Worm (Caenorhabditis elegans): ENCODE measurements around the gene madd-3.

DNA sequence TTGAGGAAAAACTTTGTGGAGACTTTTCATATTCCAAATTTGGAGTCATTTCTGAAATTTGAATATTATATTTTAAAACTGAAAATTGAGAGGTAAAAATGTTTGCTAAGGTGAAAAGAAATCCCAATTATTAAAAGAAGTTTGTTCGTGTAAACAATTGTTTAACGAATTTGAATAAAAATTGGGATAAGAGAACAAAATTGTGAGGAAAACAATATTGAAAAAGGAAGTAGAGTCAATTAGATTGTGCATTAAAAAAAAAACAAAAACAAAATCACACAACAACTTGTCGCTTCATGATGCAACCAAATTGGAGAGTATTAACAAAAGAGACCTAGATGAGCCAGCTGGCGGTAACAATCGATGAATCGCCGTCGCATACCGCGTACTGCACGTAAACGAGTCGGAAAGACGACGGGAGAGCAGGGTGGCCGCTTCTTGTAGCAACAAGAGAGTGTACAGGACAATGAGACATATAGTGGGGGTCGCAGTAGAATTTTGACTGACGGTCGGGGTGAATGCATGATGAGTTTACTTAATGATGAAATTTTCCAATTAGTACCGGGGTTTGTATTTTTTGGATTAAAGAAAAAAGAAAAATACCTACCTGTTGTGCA is 53.0 kb downstream of the madd-3 start, which contains the start of gene K04C1.3:
- TF ChIP-seq sox-4 (tag; optimal IDR thresholded peaks at IDR 0.05) (no peak), C04F5.9 (tag; optimal IDR thresholded peaks at IDR 0.05) (no peak), pqm-1 (tag; optimal IDR thresholded peaks at IDR 0.05) (no peak), F16B12.6 (tag; optimal IDR thresholded peaks at IDR 0.05) (no peak), ztf-4 (tag; optimal IDR thresholded peaks at IDR 0.05) (no peak), elt-2 (tag; optimal IDR thresholded peaks at IDR 0.05) (no peak), nhr-11 (tag; optimal IDR thresholded peaks at IDR 0.05) (no peak), lin-13 (GFP tag; optimal IDR thresholded peaks at IDR 0.05) (no peak)
